Worm (Caenorhabditis elegans) whole organism, early embryonic: ENCODE measurements around the gene hal-2.

ENCODE experiments used
- B0310.2 ChIP-seq: sonication (generic microtip); optimal IDR thresholded peaks from 2 replicates; lab custom pipeline; 2016; ENCODE audit warnings: mild to moderate bottlenecking, missing genetic modification characterization, missing compliant biosample characterization
- F13C5.2 ChIP-seq: sonication (generic microtip); optimal IDR thresholded peaks from 2 replicates; lab custom pipeline; 2017; ENCODE audit warnings: mild to moderate bottlenecking, missing genetic modification characterization, inconsistent platforms, missing compliant biosample characterization
- aly-1 ChIP-seq: sonication (generic microtip); optimal IDR thresholded peaks from 2 replicates; lab custom pipeline; 2016; ENCODE audit warnings: missing genetic modification characterization, missing compliant biosample characterization
- ama-1 ChIP-seq: fragments of 150-350 bp; optimal IDR thresholded peaks from 2 replicates; lab custom pipeline; 2014
- ceh-13 ChIP-seq: fragments of 200-800 bp; sonication (Bioruptor generic); optimal IDR thresholded peaks from 2 replicates; lab custom pipeline; 2018; ENCODE audit warnings: mild to moderate bottlenecking, missing genetic modification characterization, missing compliant biosample characterization
- ceh-36 ChIP-seq: sonication (generic microtip); optimal IDR thresholded peaks from 2 replicates; lab custom pipeline; 2016; ENCODE audit warnings: missing genetic modification characterization, inconsistent platforms, missing compliant biosample characterization
- ets-7 ChIP-seq: sonication (generic microtip); optimal IDR thresholded peaks from 2 replicates; lab custom pipeline; 2016; ENCODE audit warnings: missing genotype, missing genetic modification characterization, missing compliant biosample characterization
- flt-1 ChIP-seq: fragments of 200-800 bp; sonication (Bioruptor generic); IDR thresholded peaks from 2 replicates; pipeline ENCODE4 v1.3.6; 2022; ENCODE audit warnings: missing genetic modification characterization, missing compliant biosample characterization
- hmbx-1 ChIP-seq: sonication (generic microtip); optimal IDR thresholded peaks from 2 replicates; lab custom pipeline; 2016; ENCODE audit warnings: mild to moderate bottlenecking, missing genetic modification characterization, missing compliant biosample characterization
- hmg-4 ChIP-seq: fragments of 200-800 bp; sonication (Bioruptor generic); optimal IDR thresholded peaks from 2 replicates; lab custom pipeline; 2018; ENCODE audit warnings: mild to moderate bottlenecking, missing genetic modification characterization, missing compliant biosample characterization
- hnd-1 ChIP-seq: sonication (generic microtip); optimal IDR thresholded peaks from 2 replicates; lab custom pipeline; 2016; ENCODE audit warnings: missing genetic modification characterization, missing compliant biosample characterization
- pes-1 ChIP-seq: fragments of 200-800 bp; sonication (Bioruptor generic); IDR thresholded peaks from 2 replicates; pipeline ENCODE4 v1.3.6; 2022; ENCODE audit warnings: missing genetic modification reagents, missing genetic modification characterization, missing compliant biosample characterization
- scrt-1 ChIP-seq: fragments of 200-800 bp; sonication (Bioruptor generic); IDR thresholded peaks from 2 replicates; pipeline ENCODE4 v1.3.6; 2022; ENCODE audit warnings: missing genetic modification characterization, missing compliant biosample characterization
- sea-1 ChIP-seq: fragments of 200-800 bp; sonication (Bioruptor generic); conservative IDR thresholded peaks from 2 replicates; pipeline ENCODE4 v1.3.6; 2022; ENCODE audit warnings: missing genetic modification characterization, missing compliant biosample characterization
- tbx-11 ChIP-seq: fragments of 200-800 bp; sonication (Bioruptor generic); IDR thresholded peaks from 2 replicates; pipeline ENCODE4 v1.3.6; 2022; ENCODE audit warnings: missing genetic modification characterization, missing compliant biosample characterization
- tbx-37 ChIP-seq: fragments of 200-800 bp; sonication (Bioruptor generic); conservative IDR thresholded peaks from 2 replicates; pipeline ENCODE4 v1.3.6; 2022; ENCODE audit warnings: missing genetic modification reagents, missing genetic modification characterization, missing compliant biosample characterization
- tra-4 ChIP-seq: sonication (generic microtip); optimal IDR thresholded peaks from 2 replicates; lab custom pipeline; 2017; ENCODE audit warnings: missing genetic modification characterization, missing compliant biosample characterization

The hal-2 gene

ce11 chrIII:10088508-10088981, at the start of gene hal-2:
Gene hal-2 (minus strand): TSS chrIII:10088931.
- no peak for TF ChIP-seq ets-7
- no peak for TF ChIP-seq tbx-11 (GFP tag; lab: Robert Waterston, UW)
- TF ChIP-seq scrt-1 (GFP tag; lab: Robert Waterston, UW) = no peak
- no peak for TF ChIP-seq hmg-4 (GFP tag; lab: Kevin White, UChicago)
- TF ChIP-seq tbx-37 (GFP tag; lab: Robert Waterston, UW) = no peak
- no peak for TF ChIP-seq B0310.2 (tag; lab: Kevin White, UChicago)
- TF ChIP-seq hmbx-1 (tag; lab: Kevin White, UChicago) = no peak
- TF ChIP-seq ceh-36 (tag; lab: Kevin White, UChicago) = no peak
- no peak for TF ChIP-seq flt-1 (GFP tag; lab: Robert Waterston, UW)
- no peak for TF ChIP-seq ceh-13 (GFP tag; lab: Kevin White, UChicago)
- no peak for TF ChIP-seq hnd-1 (tag; lab: Kevin White, UChicago)
- TF ChIP-seq sea-1 (GFP tag; lab: Robert Waterston, UW) = no peak
- TF ChIP-seq ama-1 (lab: Kevin White, UChicago) = no peak
- no peak for TF ChIP-seq F13C5.2 (tag; lab: Kevin White, UChicago)
- no peak for TF ChIP-seq pes-1 (GFP tag; lab: Robert Waterston, UW)
- no peak for TF ChIP-seq tra-4
- no peak for TF ChIP-seq aly-1 (tag; lab: Kevin White, UChicago)

- TF ChIP-seq pes-1 (GFP tag; lab: Robert Waterston, UW) = no peak
- no peak for TF ChIP-seq ets-7
- no peak for TF ChIP-seq B0310.2 (tag; lab: Kevin White, UChicago)
- TF ChIP-seq scrt-1 (GFP tag; lab: Robert Waterston, UW) = no peak
- TF ChIP-seq ceh-36 (tag; lab: Kevin White, UChicago) = no peak
- no peak for TF ChIP-seq sea-1 (GFP tag; lab: Robert Waterston, UW)
- no peak for TF ChIP-seq ama-1 (lab: Kevin White, UChicago)
- TF ChIP-seq flt-1 (GFP tag; lab: Robert Waterston, UW) = no peak
- TF ChIP-seq ceh-13 (GFP tag; lab: Kevin White, UChicago) = no peak
- no peak for TF ChIP-seq tra-4
- TF ChIP-seq hmg-4 (GFP tag; lab: Kevin White, UChicago) = no peak
- no peak for TF ChIP-seq aly-1 (tag; lab: Kevin White, UChicago)
- TF ChIP-seq F13C5.2 (tag; lab: Kevin White, UChicago) = no peak
- no peak for TF ChIP-seq tbx-11 (GFP tag; lab: Robert Waterston, UW)
- TF ChIP-seq tbx-37 (GFP tag; lab: Robert Waterston, UW) = no peak
- TF ChIP-seq hmbx-1 (tag; lab: Kevin White, UChicago) = no peak
- no peak for TF ChIP-seq hnd-1 (tag; lab: Kevin White, UChicago)
Observed at ce11 chrIII:10136778-10137177, 48.0 kb upstream of the hal-2 start, which contains the start of gene ZK1128.7. Gene ZK1128.7 (plus strand): TSS chrIII:10137006.

- TF ChIP-seq ceh-13 (GFP tag; lab: Kevin White, UChicago) (no peak), tbx-37 (GFP tag; lab: Robert Waterston, UW) (no peak), sea-1 (GFP tag; lab: Robert Waterston, UW) (no peak), tra-4 (no peak), scrt-1 (GFP tag; lab: Robert Waterston, UW) (no peak), hmg-4 (GFP tag; lab: Kevin White, UChicago) (no peak), ama-1 (lab: Kevin White, UChicago) (no peak), flt-1 (GFP tag; lab: Robert Waterston, UW) (no peak), hmbx-1 (tag; lab: Kevin White, UChicago) (no peak), pes-1 (GFP tag; lab: Robert Waterston, UW) (no peak), tbx-11 (GFP tag; lab: Robert Waterston, UW) (no peak), hnd-1 (tag; lab: Kevin White, UChicago) (no peak)
Observed at ce11 chrIII:10134517-10134916, 45.8 kb upstream of the hal-2 start.

- TF ChIP-seq pes-1 (GFP tag; lab: Robert Waterston, UW) = no peak
Observed at ce11 chrIII:10132495-10133450, 44.0 kb upstream of the hal-2 start.

- TF ChIP-seq tbx-11 (GFP tag; lab: Robert Waterston, UW) (no peak), aly-1 (tag; lab: Kevin White, UChicago) (no peak), pes-1 (GFP tag; lab: Robert Waterston, UW) (no peak), hnd-1 (tag; lab: Kevin White, UChicago) (no peak), ets-7 (no peak), tbx-37 (GFP tag; lab: Robert Waterston, UW) (no peak), flt-1 (GFP tag; lab: Robert Waterston, UW) (no peak), ceh-36 (tag; lab: Kevin White, UChicago) (no peak), scrt-1 (GFP tag; lab: Robert Waterston, UW) (no peak), tra-4 (no peak), hmg-4 (GFP tag; lab: Kevin White, UChicago) (no peak), B0310.2 (tag; lab: Kevin White, UChicago) (no peak), ceh-13 (GFP tag; lab: Kevin White, UChicago) (no peak), sea-1 (GFP tag; lab: Robert Waterston, UW) (no peak), ama-1 (lab: Kevin White, UChicago) (no peak), F13C5.2 (tag; lab: Kevin White, UChicago) (no peak), hmbx-1 (tag; lab: Kevin White, UChicago) (no peak)
Observed at ce11 chrIII:10126375-10126774, 37.6 kb upstream of the hal-2 start.

ce11 chrIII:10123586-10124233, 35.0 kb upstream of the hal-2 start, which contains the start of gene ttll-4:
Gene ttll-4 (plus strand): TSS chrIII:10124183.
- TF ChIP-seq hmg-4 (GFP tag; lab: Kevin White, UChicago) = no peak
- no peak for TF ChIP-seq B0310.2 (tag; lab: Kevin White, UChicago)
- TF ChIP-seq pes-1 (GFP tag; lab: Robert Waterston, UW) = peak; percentile 83
- TF ChIP-seq tra-4 = no peak
- no peak for TF ChIP-seq ceh-13 (GFP tag; lab: Kevin White, UChicago)
- no peak for TF ChIP-seq ets-7
- TF ChIP-seq flt-1 (GFP tag; lab: Robert Waterston, UW) = no peak; the same call in 1 of the 2 replicates
- TF ChIP-seq tbx-11 (GFP tag; lab: Robert Waterston, UW) = peak; percentile 41; the same call in 1 of the 2 replicates
- no peak for TF ChIP-seq aly-1 (tag; lab: Kevin White, UChicago)
- TF ChIP-seq hnd-1 (tag; lab: Kevin White, UChicago) = no peak
- no peak for TF ChIP-seq hmbx-1 (tag; lab: Kevin White, UChicago)
- peak; percentile 59 for TF ChIP-seq tbx-37 (GFP tag; lab: Robert Waterston, UW)
- TF ChIP-seq F13C5.2 (tag; lab: Kevin White, UChicago) = no peak
- TF ChIP-seq sea-1 (GFP tag; lab: Robert Waterston, UW) = peak; percentile 79
- no peak for TF ChIP-seq ceh-36 (tag; lab: Kevin White, UChicago)
- TF ChIP-seq ama-1 (lab: Kevin White, UChicago) = no peak
- TF ChIP-seq scrt-1 (GFP tag; lab: Robert Waterston, UW) = peak; percentile 72
